Worm (Caenorhabditis elegans): ENCODE results near the gene F22B7.9.

Gene F22B7.9

ce11 chrIII:8653875-8654386, at the start of gene F22B7.9:
TSS of gene F22B7.9 (minus strand) at chrIII:8653925.
- TF ChIP-seq mls-2 (tag; optimal IDR thresholded peaks at IDR 0.05) (no peak), flh-1 (GFP tag; optimal IDR thresholded peaks at IDR 0.05) (no peak), nhr-12 (tag; optimal IDR thresholded peaks at IDR 0.05) (no peak), blmp-1 (tag; optimal IDR thresholded peaks at IDR 0.05) (no peak), lsy-2 (tag; optimal IDR thresholded peaks at IDR 0.05) (no peak), unc-39 (tag; optimal IDR thresholded peaks at IDR 0.05) (no peak), lin-13 (tag; optimal IDR thresholded peaks at IDR 0.05) (no peak), ceh-39 (tag; optimal IDR thresholded peaks at IDR 0.05) (no peak), ces-1 (GFP tag; optimal IDR thresholded peaks at IDR 0.05) (no peak), ceh-83 (GFP tag; optimal IDR thresholded peaks at IDR 0.05) (no peak), lin-32 (GFP tag; optimal IDR thresholded peaks at IDR 0.05) (no peak), mab-5 (tag; optimal IDR thresholded peaks at IDR 0.05) (no peak), zip-8 (tag; optimal IDR thresholded peaks at IDR 0.05) (no peak), snpc-4 (tag; optimal IDR thresholded peaks at IDR 0.05) (no peak), cnd-1 (tag; optimal IDR thresholded peaks at IDR 0.05) (no peak)

- TF ChIP-seq unc-120 (tag; optimal IDR thresholded peaks at IDR 0.05; ENCODE audit: poor library complexity, severe bottlenecking): peak; percentile 67
- no peak for TF ChIP-seq unc-39 (tag; optimal IDR thresholded peaks at IDR 0.05)
- TF ChIP-seq ceh-43 (GFP tag; optimal IDR thresholded peaks at IDR 0.05): no peak
- TF ChIP-seq lsy-2 (tag; optimal IDR thresholded peaks at IDR 0.05): peak; percentile 29
- peak; percentile 16 for TF ChIP-seq nhr-237 (tag; optimal IDR thresholded peaks at IDR 0.05)
- TF ChIP-seq elt-1 (tag; optimal IDR thresholded peaks at IDR 0.05; ENCODE audit: borderline replicate concordance, insufficient read depth): no peak
- TF ChIP-seq mep-1 (tag; optimal IDR thresholded peaks at IDR 0.05): no peak
- TF ChIP-seq blmp-1 (tag; optimal IDR thresholded peaks at IDR 0.05): no peak
- no peak for TF ChIP-seq elt-3 (tag; optimal IDR thresholded peaks at IDR 0.05)
- TF ChIP-seq sem-2 (GFP tag; optimal IDR thresholded peaks at IDR 0.05): no peak
Observed at ce11 chrIII:8700289-8700957, 46.7 kb upstream of the F22B7.9 start, which contains the start of the genes sdz-1 and vps-33.1. TSS of gene sdz-1 (minus strand) at chrIII:8700339. TSS of gene vps-33.1 (plus strand) at chrIII:8700927.

ce11 chrIII:8697268-8697907, 43.7 kb upstream of the F22B7.9 start:
- TF ChIP-seq pha-4 (tag; optimal IDR thresholded peaks at IDR 0.05): no peak
- no peak for TF ChIP-seq snpc-4 (tag; optimal IDR thresholded peaks at IDR 0.05)
- no peak for TF ChIP-seq zip-8 (tag; optimal IDR thresholded peaks at IDR 0.05)
- TF ChIP-seq ceh-83 (GFP tag; optimal IDR thresholded peaks at IDR 0.05): no peak
- TF ChIP-seq elt-3 (tag; optimal IDR thresholded peaks at IDR 0.05): no peak
- no peak for TF ChIP-seq sptf-1 (tag; optimal IDR thresholded peaks at IDR 0.05)
- no peak for TF ChIP-seq ztf-11 (tag; optimal IDR thresholded peaks at IDR 0.05)

ce11 chrIII:8696680-8697079, 43.0 kb upstream of the F22B7.9 start:
- TF ChIP-seq unc-62 (GFP tag; optimal IDR thresholded peaks at IDR 0.05) (no peak), zip-8 (tag; optimal IDR thresholded peaks at IDR 0.05) (no peak), elt-1 (tag; optimal IDR thresholded peaks at IDR 0.05; ENCODE audit: borderline replicate concordance, insufficient read depth) (no peak), ham-2 (GFP tag; optimal IDR thresholded peaks at IDR 0.05) (no peak), ceh-43 (GFP tag; optimal IDR thresholded peaks at IDR 0.05) (no peak), nhr-237 (tag; optimal IDR thresholded peaks at IDR 0.05) (no peak)

- no peak for TF ChIP-seq nhr-76 (tag; optimal IDR thresholded peaks at IDR 0.05)
- TF ChIP-seq nhr-237 (tag; optimal IDR thresholded peaks at IDR 0.05): no peak
- no peak for TF ChIP-seq ceh-43 (GFP tag; optimal IDR thresholded peaks at IDR 0.05)
- TF ChIP-seq zip-8 (tag; optimal IDR thresholded peaks at IDR 0.05): no peak
- no peak for TF ChIP-seq nhr-12 (tag; optimal IDR thresholded peaks at IDR 0.05)
- no peak for TF ChIP-seq lin-13 (tag; optimal IDR thresholded peaks at IDR 0.05)
- no peak for TF ChIP-seq tbx-8 (GFP tag; optimal IDR thresholded peaks at IDR 0.05)
- no peak for TF ChIP-seq unc-39 (tag; optimal IDR thresholded peaks at IDR 0.05)
- no peak for TF ChIP-seq unc-62 (GFP tag; optimal IDR thresholded peaks at IDR 0.05)
- no peak for TF ChIP-seq blmp-1 (tag; optimal IDR thresholded peaks at IDR 0.05)
- no peak for TF ChIP-seq elt-3 (tag; optimal IDR thresholded peaks at IDR 0.05)
- TF ChIP-seq ceh-83 (GFP tag; optimal IDR thresholded peaks at IDR 0.05): no peak
- no peak for TF ChIP-seq flh-1 (GFP tag; optimal IDR thresholded peaks at IDR 0.05)
- TF ChIP-seq cnd-1 (tag; optimal IDR thresholded peaks at IDR 0.05): no peak
- TF ChIP-seq elt-1 (tag; optimal IDR thresholded peaks at IDR 0.05; ENCODE audit: borderline replicate concordance, insufficient read depth): no peak
- no peak for TF ChIP-seq ham-2 (GFP tag; optimal IDR thresholded peaks at IDR 0.05)
- TF ChIP-seq lin-32 (GFP tag; optimal IDR thresholded peaks at IDR 0.05): no peak
Observed at ce11 chrIII:8693322-8693721, 39.6 kb upstream of the F22B7.9 start, which contains the start of gene B0303.7. TSS of gene B0303.7 (plus strand) at chrIII:8693622.

Measured in whole organism, mixed stage, embryonic.